Fruit fly (Drosophila melanogaster): Measurements from ENCODE around the gene CG15572.

The CG15572 gene

dm6 chrX:4268401-4268800 is at the start of gene CG15572:
CG15572 (plus strand) TSS chrX:4268701.
- TF ChIP-seq Abd-B (GFP tag; optimal IDR thresholded peaks at IDR 0.05) = no peak
- TF ChIP-seq jim (GFP tag; optimal IDR thresholded peaks at IDR 0.05) = no peak
- no peak for TF ChIP-seq HLH106 (tag; optimal IDR thresholded peaks at IDR 0.05)
- TF ChIP-seq Hr78 (GFP tag; optimal IDR thresholded peaks at IDR 0.05) = no peak
- TF ChIP-seq OdsH (GFP tag; optimal IDR thresholded peaks at IDR 0.05) = no peak

dm6 chrX:4225020-4225419 is 43.5 kb upstream of the CG15572 start:
- no peak for TF ChIP-seq Hr83 (GFP tag; optimal IDR thresholded peaks at IDR 0.05; ENCODE audit: poor library complexity, severe bottlenecking)
- TF ChIP-seq GATAd (GFP tag; optimal IDR thresholded peaks at IDR 0.05) = no peak
- TF ChIP-seq pan (optimal IDR thresholded peaks at IDR 0.05) = no peak
- TF ChIP-seq CrebA (GFP tag; optimal IDR thresholded peaks at IDR 0.05; ENCODE audit: borderline replicate concordance) = no peak
- no peak for TF ChIP-seq Dfd (GFP tag; optimal IDR thresholded peaks at IDR 0.05)
- TF ChIP-seq Dif (GFP tag; optimal IDR thresholded peaks at IDR 0.05; ENCODE audit: partially characterized antibody) = no peak
- no peak for TF ChIP-seq HLH106 (tag; optimal IDR thresholded peaks at IDR 0.05)
- no peak for TF ChIP-seq Hnf4 (GFP tag; optimal IDR thresholded peaks at IDR 0.05)
- no peak for TF ChIP-seq dl (GFP tag; optimal IDR thresholded peaks at IDR 0.05; ENCODE audit: insufficient read depth in 1 of 2, partially characterized antibody in 2 of 2)
- no peak for TF ChIP-seq Mio (GFP tag; optimal IDR thresholded peaks at IDR 0.05)
- TF ChIP-seq Abd-B (GFP tag; optimal IDR thresholded peaks at IDR 0.05) = no peak
- no peak for TF ChIP-seq br (GFP tag; optimal IDR thresholded peaks at IDR 0.05)
- TF ChIP-seq lola (GFP tag; optimal IDR thresholded peaks at IDR 0.05) = no peak
- TF ChIP-seq tai (GFP tag; optimal IDR thresholded peaks at IDR 0.05) = no peak
- TF ChIP-seq OdsH (GFP tag; optimal IDR thresholded peaks at IDR 0.05) = no peak
- no peak for TF ChIP-seq usp (GFP tag; optimal IDR thresholded peaks at IDR 0.05)

- TF ChIP-seq Myc (optimal IDR thresholded peaks at IDR 0.05) = peak; percentile 9
- no peak for TF ChIP-seq rgr (GFP tag; optimal IDR thresholded peaks at IDR 0.05)
Measured at dm6 chrX:4240146-4240545, 28.4 kb upstream of the CG15572 start.

- TF ChIP-seq CG9705 (GFP tag; optimal IDR thresholded peaks at IDR 0.05) (no peak), rgr (GFP tag; optimal IDR thresholded peaks at IDR 0.05) (no peak), brk (GFP tag; optimal IDR thresholded peaks at IDR 0.05) (no peak), Mio (GFP tag; optimal IDR thresholded peaks at IDR 0.05) (no peak), dl (GFP tag; optimal IDR thresholded peaks at IDR 0.05; ENCODE audit: insufficient read depth in 1 of 2, partially characterized antibody in 2 of 2) (no peak), Hr83 (GFP tag; optimal IDR thresholded peaks at IDR 0.05; ENCODE audit: poor library complexity, severe bottlenecking) (no peak), Myc (optimal IDR thresholded peaks at IDR 0.05) (no peak), Abd-B (GFP tag; optimal IDR thresholded peaks at IDR 0.05) (no peak), dsf (GFP tag; optimal IDR thresholded peaks at IDR 0.05; ENCODE audit: borderline replicate concordance) (no peak), HLH106 (tag; optimal IDR thresholded peaks at IDR 0.05) (no peak), Dfd (GFP tag; optimal IDR thresholded peaks at IDR 0.05) (no peak), Rel (GFP tag; optimal IDR thresholded peaks at IDR 0.05) (no peak), Rel (tag; optimal IDR thresholded peaks at IDR 0.05) (no peak), Vsx2 (GFP tag; optimal IDR thresholded peaks at IDR 0.05; ENCODE audit: partially characterized antibody) (no peak), N (GFP tag; optimal IDR thresholded peaks at IDR 0.05) (no peak), Sp1 (GFP tag; optimal IDR thresholded peaks at IDR 0.05) (no peak), pan (optimal IDR thresholded peaks at IDR 0.05) (no peak), h (GFP tag; optimal IDR thresholded peaks at IDR 0.05) (no peak), Dif (GFP tag; optimal IDR thresholded peaks at IDR 0.05; ENCODE audit: partially characterized antibody) (no peak), br (GFP tag; optimal IDR thresholded peaks at IDR 0.05) (no peak), OdsH (GFP tag; optimal IDR thresholded peaks at IDR 0.05) (no peak)
Measured at dm6 chrX:4242726-4243125, 25.8 kb upstream of the CG15572 start, which contains the start of gene Femcoat. Femcoat (minus strand) TSS chrX:4242826.

dm6 chrX:4246039-4246438 is 22.5 kb upstream of the CG15572 start, which contains the start of gene Muc4B:
Muc4B (minus strand) TSS chrX:4246139.
- TF ChIP-seq N (GFP tag; optimal IDR thresholded peaks at IDR 0.05) = no peak
- no peak for TF ChIP-seq woc (GFP tag; optimal IDR thresholded peaks at IDR 0.05)
- no peak for TF ChIP-seq dmrt93B (GFP tag; optimal IDR thresholded peaks at IDR 0.05)
- no peak for TF ChIP-seq GATAd (GFP tag; optimal IDR thresholded peaks at IDR 0.05)
- no peak for TF ChIP-seq Jra (GFP tag; optimal IDR thresholded peaks at IDR 0.05)
- no peak for TF ChIP-seq psq (GFP tag; optimal IDR thresholded peaks at IDR 0.05)
- TF ChIP-seq Abd-B (GFP tag; optimal IDR thresholded peaks at IDR 0.05) = no peak
- TF ChIP-seq Hnf4 (GFP tag; optimal IDR thresholded peaks at IDR 0.05) = no peak
- TF ChIP-seq OdsH (GFP tag; optimal IDR thresholded peaks at IDR 0.05) = no peak
- no peak for TF ChIP-seq tai (GFP tag; optimal IDR thresholded peaks at IDR 0.05)
- TF ChIP-seq CG9705 (GFP tag; optimal IDR thresholded peaks at IDR 0.05) = no peak
- TF ChIP-seq fru (GFP tag; optimal IDR thresholded peaks at IDR 0.05) = no peak
- no peak for TF ChIP-seq Myc (optimal IDR thresholded peaks at IDR 0.05)

Measured in whole organism, wandering third instar larva.